Worm (Caenorhabditis elegans): ENCODE measurements around the gene bud-31.

bud-31 gene

DNA sequence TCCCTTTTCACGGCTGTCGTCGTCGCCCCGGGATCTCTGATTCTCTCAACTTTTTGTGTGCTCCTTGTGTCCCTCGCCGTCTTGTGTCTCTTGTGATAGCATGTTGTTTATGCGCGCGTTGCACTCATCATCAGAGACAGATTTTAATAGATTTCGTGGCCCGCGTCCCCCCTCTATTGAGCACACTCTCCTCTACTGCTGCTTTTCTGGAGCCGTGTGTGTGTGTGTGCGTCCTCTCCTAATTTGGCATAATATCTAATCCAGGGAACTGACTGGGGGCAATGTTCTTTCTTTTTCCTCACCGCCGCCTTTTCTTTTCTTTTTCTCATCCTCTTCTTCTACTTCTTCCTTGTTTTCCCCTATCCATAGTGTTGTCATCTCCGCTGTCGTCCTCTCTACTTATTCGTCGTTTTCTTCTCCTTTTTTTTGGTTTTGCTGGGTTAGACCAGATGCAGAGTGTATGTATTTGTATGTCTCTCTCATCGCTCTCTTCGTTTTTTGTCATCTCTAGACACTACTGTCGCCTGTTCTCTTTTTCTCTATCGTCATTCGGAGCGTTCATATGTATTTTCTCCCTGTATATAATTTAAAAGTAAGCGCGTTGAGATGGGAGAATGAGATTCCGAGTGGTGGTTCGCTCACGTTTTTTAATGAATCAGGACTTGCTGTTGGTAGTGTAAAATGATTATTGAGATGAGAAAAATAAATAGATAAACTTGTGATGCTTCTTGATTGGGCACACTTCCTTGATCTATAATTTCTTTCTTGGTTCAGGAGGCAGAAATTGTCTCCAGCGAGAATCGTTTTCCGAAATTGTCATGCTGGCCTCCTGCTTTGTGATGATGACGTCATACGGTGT, 7.7 kb upstream of the bud-31 start:
- no peak for TF ChIP-seq mep-1 (tag; optimal IDR thresholded peaks at IDR 0.05)
- TF ChIP-seq nhr-237 (tag; optimal IDR thresholded peaks at IDR 0.05): no peak
- TF ChIP-seq blmp-1 (tag; optimal IDR thresholded peaks at IDR 0.05): no peak
- TF ChIP-seq M03D4.4 (tag; optimal IDR thresholded peaks at IDR 0.05): peak; percentile 26
- TF ChIP-seq elt-1 (tag; optimal IDR thresholded peaks at IDR 0.05; ENCODE audit: borderline replicate concordance, insufficient read depth): no peak
- peak; percentile 80 for TF ChIP-seq ces-1 (GFP tag; optimal IDR thresholded peaks at IDR 0.05)
- peak; percentile 54 for TF ChIP-seq hlh-1 (tag; optimal IDR thresholded peaks at IDR 0.05)
- TF ChIP-seq tbx-8 (GFP tag; optimal IDR thresholded peaks at IDR 0.05): no peak
- TF ChIP-seq pha-4 (tag; optimal IDR thresholded peaks at IDR 0.05): no peak
- TF ChIP-seq sem-2 (GFP tag; optimal IDR thresholded peaks at IDR 0.05): peak; percentile 27
- TF ChIP-seq ham-2 (GFP tag; optimal IDR thresholded peaks at IDR 0.05): peak; percentile 10
- no peak for TF ChIP-seq snpc-4 (tag; optimal IDR thresholded peaks at IDR 0.05)
- no peak for TF ChIP-seq ceh-39 (tag; optimal IDR thresholded peaks at IDR 0.05)
- peak; percentile 36 for TF ChIP-seq lin-13 (tag; optimal IDR thresholded peaks at IDR 0.05)
- TF ChIP-seq lin-32 (GFP tag; optimal IDR thresholded peaks at IDR 0.05): no peak
- TF ChIP-seq ceh-43 (GFP tag; optimal IDR thresholded peaks at IDR 0.05): no peak
- TF ChIP-seq ztf-11 (tag; optimal IDR thresholded peaks at IDR 0.05): no peak
- no peak for TF ChIP-seq elt-3 (tag; optimal IDR thresholded peaks at IDR 0.05)
- no peak for TF ChIP-seq flh-1 (GFP tag; optimal IDR thresholded peaks at IDR 0.05)
- TF ChIP-seq nhr-28 (tag; optimal IDR thresholded peaks at IDR 0.05): no peak
- TF ChIP-seq unc-39 (tag; optimal IDR thresholded peaks at IDR 0.05): no peak
- TF ChIP-seq ceh-83 (GFP tag; optimal IDR thresholded peaks at IDR 0.05): no peak
- no peak for TF ChIP-seq cnd-1 (tag; optimal IDR thresholded peaks at IDR 0.05)
- TF ChIP-seq nhr-12 (tag; optimal IDR thresholded peaks at IDR 0.05): no peak
- TF ChIP-seq drap-1 (GFP tag; optimal IDR thresholded peaks at IDR 0.05): peak; percentile 9
- no peak for TF ChIP-seq nhr-76 (tag; optimal IDR thresholded peaks at IDR 0.05)
- TF ChIP-seq sptf-1 (tag; optimal IDR thresholded peaks at IDR 0.05): peak; percentile 31
- peak; percentile 81 for TF ChIP-seq zip-8 (tag; optimal IDR thresholded peaks at IDR 0.05)
- no peak for TF ChIP-seq lsy-2 (tag; optimal IDR thresholded peaks at IDR 0.05)
- TF ChIP-seq mab-5 (tag; optimal IDR thresholded peaks at IDR 0.05): no peak
- no peak for TF ChIP-seq unc-62 (GFP tag; optimal IDR thresholded peaks at IDR 0.05)
- no peak for TF ChIP-seq mls-2 (tag; optimal IDR thresholded peaks at IDR 0.05)
- TF ChIP-seq unc-120 (tag; optimal IDR thresholded peaks at IDR 0.05; ENCODE audit: poor library complexity, severe bottlenecking): peak; percentile 54
- TF ChIP-seq bed-3 (GFP tag; optimal IDR thresholded peaks at IDR 0.05): no peak
- no peak for TF ChIP-seq nhr-2 (tag; optimal IDR thresholded peaks at IDR 0.05)

DNA sequence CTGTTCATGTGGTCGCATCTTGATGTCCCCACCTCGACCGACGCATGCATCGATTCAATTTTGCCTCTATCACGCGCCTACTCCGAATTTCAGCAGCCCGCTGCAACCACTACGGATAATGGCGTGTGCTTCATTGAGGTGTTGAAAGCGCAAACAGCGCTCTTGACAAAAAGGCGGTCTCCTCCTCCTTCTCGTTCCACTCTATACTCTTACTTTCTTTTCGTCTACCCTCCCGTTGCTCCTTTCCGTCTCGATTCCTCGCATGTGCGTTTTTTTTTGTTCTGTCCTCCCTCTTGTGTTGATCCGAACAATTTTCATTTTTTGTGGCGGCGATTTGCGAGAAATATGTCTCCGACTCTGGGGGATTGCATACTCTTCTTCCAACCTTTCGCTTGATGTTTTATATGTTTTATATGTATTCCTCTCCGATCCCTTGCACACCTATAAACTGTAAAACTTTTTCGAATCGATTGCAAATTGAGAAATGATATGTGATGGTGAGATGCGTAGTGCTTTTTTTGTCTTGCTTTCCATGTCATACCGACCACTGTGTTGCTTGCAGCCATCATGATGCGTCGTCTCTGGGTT, 6.4 kb upstream of the bud-31 start:
- TF ChIP-seq pha-4 (tag; optimal IDR thresholded peaks at IDR 0.05) (no peak), flh-1 (GFP tag; optimal IDR thresholded peaks at IDR 0.05) (no peak), sptf-1 (tag; optimal IDR thresholded peaks at IDR 0.05) (no peak), hlh-1 (tag; optimal IDR thresholded peaks at IDR 0.05) (no peak), nhr-76 (tag; optimal IDR thresholded peaks at IDR 0.05) (no peak), ztf-11 (tag; optimal IDR thresholded peaks at IDR 0.05) (no peak), ham-2 (GFP tag; optimal IDR thresholded peaks at IDR 0.05) (no peak), unc-39 (tag; optimal IDR thresholded peaks at IDR 0.05) (no peak), nhr-12 (tag; optimal IDR thresholded peaks at IDR 0.05) (no peak), lsy-2 (tag; optimal IDR thresholded peaks at IDR 0.05) (no peak)

DNA sequence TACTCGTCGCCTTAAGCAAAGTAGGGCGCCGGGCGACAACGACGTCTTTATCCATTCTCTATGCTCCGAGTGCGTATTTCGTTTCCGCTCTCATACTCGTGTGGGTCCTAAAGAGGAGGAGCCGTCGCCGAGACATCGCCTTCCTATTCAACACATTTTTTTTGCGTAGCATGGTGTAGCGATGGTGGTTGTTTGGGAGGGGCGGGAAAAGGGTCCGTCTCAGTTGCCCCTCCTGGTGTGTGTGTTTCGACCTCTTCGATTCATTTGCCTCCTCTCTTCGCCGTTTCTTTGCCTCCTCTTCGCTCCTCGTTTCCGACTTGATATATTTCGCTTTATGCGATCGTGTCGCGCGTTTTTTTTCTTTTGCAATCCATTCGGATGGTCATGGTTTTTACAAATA, 5.5 kb upstream of the bud-31 start:
- peak; percentile 9 for TF ChIP-seq unc-120 (tag; optimal IDR thresholded peaks at IDR 0.05; ENCODE audit: poor library complexity, severe bottlenecking)
- no peak for TF ChIP-seq unc-39 (tag; optimal IDR thresholded peaks at IDR 0.05)

Data from whole organism, mixed stage, embryonic.